Fruit fly (Drosophila melanogaster) whole organism, adult: ENCODE measurements around the gene Polr1H.
A peak's percentile ranks its signal among the peaks of the same experiment; 100 is the strongest.

Source experiments
- CG11617 ChIP-seq: fragments of 200-800 bp; sonication (Bioruptor generic); optimal IDR thresholded peaks from 2 replicates; lab custom pipeline; 2017; ENCODE audit warnings: mild to moderate bottlenecking, missing biosample characterization, missing genetic modification reagents, missing genetic modification characterization
- CG12768 ChIP-seq: fragments of 200-800 bp; sonication (Bioruptor generic); optimal IDR thresholded peaks from 2 replicates; lab custom pipeline; 2017; ENCODE audit warnings: missing biosample characterization, missing genetic modification characterization, mild to moderate bottlenecking, moderate library complexity, missing genetic modification reagents
- CG14711 ChIP-seq: fragments of 200-800 bp; sonication (Bioruptor generic); optimal IDR thresholded peaks from 2 replicates; lab custom pipeline; 2018; ENCODE audit warnings: missing biosample characterization, mild to moderate bottlenecking, missing genetic modification characterization, moderate library complexity
- CG1620 ChIP-seq: fragments of 200-800 bp; sonication (Bioruptor generic); optimal IDR thresholded peaks from 2 replicates; lab custom pipeline; 2016; ENCODE audit warnings: missing biosample characterization, missing genetic modification characterization
- CG33017 ChIP-seq: fragments of 200-800 bp; sonication (Bioruptor generic); optimal IDR thresholded peaks from 2 replicates; lab custom pipeline; 2018; ENCODE audit warnings: missing biosample characterization, mild to moderate bottlenecking, missing genetic modification characterization, moderate library complexity
- CG5204 ChIP-seq: fragments of 200-800 bp; sonication (Bioruptor generic); optimal IDR thresholded peaks from 2 replicates; lab custom pipeline; 2016; ENCODE audit warnings: missing biosample characterization, missing genetic modification characterization
- CG7045 ChIP-seq: fragments of 200-800 bp; sonication (Bioruptor generic); optimal IDR thresholded peaks from 2 replicates; lab custom pipeline; 2017; ENCODE audit warnings: missing biosample characterization, mild to moderate bottlenecking, missing genetic modification characterization
- CG7101 ChIP-seq: fragments of 200-800 bp; sonication (Bioruptor generic); optimal IDR thresholded peaks from 2 replicates; lab custom pipeline; 2018; ENCODE audit warnings: missing biosample characterization, mild to moderate bottlenecking, missing genetic modification characterization, moderate library complexity
- Clk ChIP-seq: fragments of 200-800 bp; sonication (Bioruptor generic); optimal IDR thresholded peaks from 2 replicates; lab custom pipeline; 2017; ENCODE audit warnings: missing biosample characterization, missing genetic modification characterization
- Crg-1 ChIP-seq: fragments of 200-800 bp; sonication (Bioruptor generic); optimal IDR thresholded peaks from 2 replicates; lab custom pipeline; 2016; ENCODE audit warnings: missing biosample characterization, missing genetic modification characterization
- Hr96 ChIP-seq: fragments of 200-800 bp; sonication (Bioruptor generic); optimal IDR thresholded peaks from 2 replicates; lab custom pipeline; 2016; ENCODE audit warnings: missing biosample characterization, missing genetic modification characterization
- Mnt ChIP-seq: fragments of 200-800 bp; sonication (Bioruptor generic); optimal IDR thresholded peaks from 2 replicates; lab custom pipeline; 2016; ENCODE audit warnings: missing biosample characterization, mild to moderate bottlenecking, missing genetic modification characterization
- bab1 ChIP-seq: fragments of 200-800 bp; sonication (Bioruptor generic); optimal IDR thresholded peaks from 3 replicates; lab custom pipeline; 2019; ENCODE audit warnings: missing biosample characterization, mild to moderate bottlenecking, missing genetic modification characterization, moderate library complexity
- cic ChIP-seq: fragments of 200-800 bp; sonication (Bioruptor generic); optimal IDR thresholded peaks from 2 replicates; lab custom pipeline; 2017; ENCODE audit warnings: missing biosample characterization, mild to moderate bottlenecking, missing genetic modification characterization, moderate library complexity
- cnc ChIP-seq, 2 experiments: fragments of >200 bp; optimal IDR thresholded peaks; 2 replicates each; lab custom pipeline; 2017
- kay ChIP-seq: fragments of 200-800 bp; sonication (Bioruptor generic); peaks from one replicate; lab custom pipeline; 2016; ENCODE audit warnings: missing biosample characterization, missing genetic modification characterization, borderline replicate concordance
- ovo ChIP-seq: fragments of 200-800 bp; sonication (Bioruptor generic); optimal IDR thresholded peaks from 2 replicates; lab custom pipeline; 2016; ENCODE audit warnings: missing biosample characterization, missing genetic modification characterization
- pad ChIP-seq: fragments of 200-800 bp; sonication (Bioruptor generic); optimal IDR thresholded peaks from 3 replicates; lab custom pipeline; 2017; ENCODE audit warnings: missing biosample characterization, missing genetic modification characterization, mild to moderate bottlenecking, moderate library complexity, missing genetic modification reagents
- tj ChIP-seq: fragments of 200-800 bp; sonication (Bioruptor generic); optimal IDR thresholded peaks from 3 replicates; lab custom pipeline; 2017; ENCODE audit warnings: missing biosample characterization, mild to moderate bottlenecking, missing genetic modification characterization, moderate library complexity
- toe ChIP-seq: fragments of 200-800 bp; sonication (Bioruptor generic); optimal IDR thresholded peaks from 2 replicates; lab custom pipeline; 2016; ENCODE audit warnings: missing biosample characterization, missing genetic modification characterization

Polr1H gene

dm6 chr3R:21821684-21822561 lies 44.3 kb upstream of the Polr1H start:
- peak; percentile 42 for TF ChIP-seq bab1 (GFP tag; lab: Kevin White, UChicago)
- no peak for TF ChIP-seq CG7101
- no peak for TF ChIP-seq Mnt (GFP tag; lab: Kevin White, UChicago)
- no peak for TF ChIP-seq kay (GFP tag; lab: Kevin White, UChicago)

dm6 chr3R:21808622-21809347 lies 31.1 kb upstream of the Polr1H start:
- peak; percentile 6 for TF ChIP-seq toe (GFP tag; lab: Kevin White, UChicago)
- no peak for TF ChIP-seq CG11617 (GFP tag; lab: Kevin White, UChicago)

dm6 chr3R:21807264-21807663 lies 29.6 kb upstream of the Polr1H start:
- TF ChIP-seq toe (GFP tag; lab: Kevin White, UChicago): no peak
- no peak for TF ChIP-seq Crg-1 (GFP tag; lab: Kevin White, UChicago)
- no peak for TF ChIP-seq CG11617 (GFP tag; lab: Kevin White, UChicago)
- no peak for TF ChIP-seq cnc (optimal IDR thresholded peaks at IDR 0.05; lab: Kevin White, UChicago)
- TF ChIP-seq bab1 (GFP tag; lab: Kevin White, UChicago): no peak
- TF ChIP-seq Hr96: no peak
- no peak for TF ChIP-seq Clk
- no peak for TF ChIP-seq CG7101
- TF ChIP-seq CG5204: no peak
- TF ChIP-seq CG7045 (GFP tag; lab: Kevin White, UChicago): no peak
- no peak for TF ChIP-seq pad (GFP tag; lab: Kevin White, UChicago)

dm6 chr3R:21793760-21794159 lies 16.1 kb upstream of the Polr1H start:
- no peak for TF ChIP-seq cic (GFP tag; lab: Kevin White, UChicago)
- TF ChIP-seq CG7101: no peak
- no peak for TF ChIP-seq tj
- no peak for TF ChIP-seq CG7045 (GFP tag; lab: Kevin White, UChicago)
- no peak for TF ChIP-seq cnc (optimal IDR thresholded peaks at IDR 0.05; lab: Kevin White, UChicago)
- TF ChIP-seq CG14711 (tag; lab: Kevin White, UChicago): no peak
- no peak for TF ChIP-seq ovo (GFP tag; lab: Kevin White, UChicago)
- TF ChIP-seq Clk: no peak
- no peak for TF ChIP-seq toe (GFP tag; lab: Kevin White, UChicago)
- TF ChIP-seq Mnt (GFP tag; lab: Kevin White, UChicago): no peak
- TF ChIP-seq CG1620 (GFP tag; lab: Kevin White, UChicago): no peak
- no peak for TF ChIP-seq Crg-1 (GFP tag; lab: Kevin White, UChicago)
- no peak for TF ChIP-seq CG5204
- no peak for TF ChIP-seq CG12768
- TF ChIP-seq bab1 (GFP tag; lab: Kevin White, UChicago): no peak
- no peak for TF ChIP-seq kay (GFP tag; lab: Kevin White, UChicago)

dm6 chr3R:21790392-21790791 lies 12.7 kb upstream of the Polr1H start:
- TF ChIP-seq Mnt (GFP tag; lab: Kevin White, UChicago) (no peak), CG7101 (no peak), ovo (GFP tag; lab: Kevin White, UChicago) (no peak), CG14711 (tag; lab: Kevin White, UChicago) (no peak), CG1620 (GFP tag; lab: Kevin White, UChicago) (no peak), Crg-1 (GFP tag; lab: Kevin White, UChicago) (no peak), tj (no peak), kay (GFP tag; lab: Kevin White, UChicago) (no peak), CG33017 (tag; lab: Kevin White, UChicago) (no peak), bab1 (GFP tag; lab: Kevin White, UChicago) (no peak), toe (GFP tag; lab: Kevin White, UChicago) (no peak), pad (GFP tag; lab: Kevin White, UChicago) (no peak), Hr96 (no peak)

- no peak for TF ChIP-seq bab1 (GFP tag; lab: Kevin White, UChicago)
- TF ChIP-seq cic (GFP tag; lab: Kevin White, UChicago): peak; percentile 23
Measured at dm6 chr3R:21782295-21782922, 4.8 kb upstream of the Polr1H start, which contains the start of gene tsl. Gene tsl, minus strand, starts transcription at chr3R:21782536.

dm6 chr3R:21781448-21781847 lies 3.8 kb upstream of the Polr1H start:
- TF ChIP-seq Clk: no peak
- no peak for TF ChIP-seq Crg-1 (GFP tag; lab: Kevin White, UChicago)
- no peak for TF ChIP-seq CG7045 (GFP tag; lab: Kevin White, UChicago)
- TF ChIP-seq bab1 (GFP tag; lab: Kevin White, UChicago): no peak
- TF ChIP-seq ovo (GFP tag; lab: Kevin White, UChicago): no peak
- TF ChIP-seq CG5204: no peak
- TF ChIP-seq pad (GFP tag; lab: Kevin White, UChicago): no peak
- no peak for TF ChIP-seq cic (GFP tag; lab: Kevin White, UChicago)
- TF ChIP-seq toe (GFP tag; lab: Kevin White, UChicago): no peak
- TF ChIP-seq CG1620 (GFP tag; lab: Kevin White, UChicago): no peak
- TF ChIP-seq CG11617 (GFP tag; lab: Kevin White, UChicago): no peak
- TF ChIP-seq cnc (optimal IDR thresholded peaks at IDR 0.05; lab: Kevin White, UChicago): no peak
- TF ChIP-seq kay (GFP tag; lab: Kevin White, UChicago): no peak
- no peak for TF ChIP-seq CG12768
- TF ChIP-seq Hr96: no peak
